Fruit fly (Drosophila melanogaster): ENCODE results near the gene CG32984.

The CG32984 gene

dm6 chr2L:8962254-8962653 lies 2.5 kb upstream of the CG32984 start, which contains the start of the genes CG9525 and CG32985:
Gene CG9525, minus strand, starts transcription at chr2L:8962354.
Gene CG32985, plus strand, starts transcription at chr2L:8962533.
- TF ChIP-seq net (GFP tag; optimal IDR thresholded peaks at IDR 0.05) = no peak
- no peak for TF ChIP-seq CG6854 (GFP tag; optimal IDR thresholded peaks at IDR 0.05)

- TF ChIP-seq CG11762 (GFP tag; optimal IDR thresholded peaks at IDR 0.05; ENCODE audit: insufficient read depth) (no peak), Hr39 (GFP tag; optimal IDR thresholded peaks at IDR 0.05) (no peak), salr (GFP tag; optimal IDR thresholded peaks at IDR 0.05) (no peak), fd85E (GFP tag; optimal IDR thresholded peaks at IDR 0.05) (no peak)
Measured at dm6 chr2L:8967235-8967634, 2.5 kb downstream of the CG32984 start, which contains the start of gene CG18088. Gene CG18088, plus strand, starts transcription at chr2L:8967535.

- TF ChIP-seq Blimp-1 (GFP tag; optimal IDR thresholded peaks at IDR 0.05) (no peak), svp (GFP tag) (no peak), CG3919 (GFP tag; optimal IDR thresholded peaks at IDR 0.05) (no peak), eg (GFP tag; IDR thresholded peaks at IDR 0.05) (no peak), fd59A (GFP tag; optimal IDR thresholded peaks at IDR 0.05) (no peak), CG10669 (GFP tag; optimal IDR thresholded peaks at IDR 0.05) (no peak), esn (GFP tag; optimal IDR thresholded peaks at IDR 0.05) (no peak), vri (GFP tag; optimal IDR thresholded peaks at IDR 0.05) (no peak), Ets96B (tag; optimal IDR thresholded peaks at IDR 0.05) (no peak)
Measured at dm6 chr2L:8972905-8973304, 8.1 kb downstream of the CG32984 start.

DNA sequence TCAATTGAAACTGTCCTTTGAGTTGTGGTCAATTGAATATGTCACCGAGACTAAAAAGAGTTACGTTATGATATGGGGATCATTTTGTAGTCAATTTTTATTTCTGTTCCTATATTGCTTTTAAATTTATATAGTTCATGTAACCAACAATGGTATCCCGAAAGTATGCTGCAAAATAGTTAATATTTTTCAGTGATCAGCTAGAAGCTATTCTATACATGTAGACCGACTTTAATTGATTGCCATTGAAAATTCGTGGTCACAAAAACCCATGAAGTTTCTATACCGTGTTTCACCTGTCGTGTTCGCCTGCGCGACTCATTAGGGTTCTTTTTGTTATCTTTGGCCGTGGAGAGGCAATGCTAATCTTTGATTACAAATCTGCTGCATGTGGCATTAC lies 9.7 kb downstream of the CG32984 start:
- no peak for TF ChIP-seq Hr38 (GFP tag; optimal IDR thresholded peaks at IDR 0.05)
- TF ChIP-seq CG31627 (GFP tag; optimal IDR thresholded peaks at IDR 0.05) = no peak
- no peak for TF ChIP-seq vri (GFP tag; optimal IDR thresholded peaks at IDR 0.05)
- no peak for TF ChIP-seq CG4318 (GFP tag; optimal IDR thresholded peaks at IDR 0.05)

dm6 chr2L:8975328-8975727 lies 10.6 kb downstream of the CG32984 start, which contains the start of gene CG9541:
Gene CG9541, minus strand, starts transcription at chr2L:8975428.
- TF ChIP-seq CG11902 (GFP tag; optimal IDR thresholded peaks at IDR 0.05) (no peak), CG6792 (GFP tag; optimal IDR thresholded peaks at IDR 0.05) (no peak), CG6808 (GFP tag; optimal IDR thresholded peaks at IDR 0.05) (no peak), Met (GFP tag; optimal IDR thresholded peaks at IDR 0.05) (no peak)

- TF ChIP-seq cyc (GFP tag; optimal IDR thresholded peaks at IDR 0.05) = no peak
- no peak for TF ChIP-seq CG32006 (GFP tag; optimal IDR thresholded peaks at IDR 0.05)
- TF ChIP-seq Lpt (GFP tag; optimal IDR thresholded peaks at IDR 0.05) = no peak
- no peak for TF ChIP-seq Sox15 (GFP tag; optimal IDR thresholded peaks at IDR 0.05)
- TF ChIP-seq Ets21C (GFP tag; optimal IDR thresholded peaks at IDR 0.05) = no peak
- no peak for TF ChIP-seq CG10669 (GFP tag; optimal IDR thresholded peaks at IDR 0.05)
- no peak for TF ChIP-seq CG4318 (GFP tag; optimal IDR thresholded peaks at IDR 0.05)
- TF ChIP-seq CG6276 (GFP tag; optimal IDR thresholded peaks at IDR 0.05) = no peak
- TF ChIP-seq ss (GFP tag; optimal IDR thresholded peaks at IDR 0.05) = no peak
- TF ChIP-seq svp (GFP tag) = no peak
- no peak for TF ChIP-seq Eip93F (GFP tag; optimal IDR thresholded peaks at IDR 0.05)
- TF ChIP-seq CG9139 (GFP tag; optimal IDR thresholded peaks at IDR 0.05) = no peak
- no peak for TF ChIP-seq Sox14 (GFP tag; optimal IDR thresholded peaks at IDR 0.05)
- TF ChIP-seq CG11294 (GFP tag; IDR thresholded peaks at IDR 0.05) = no peak
Measured at dm6 chr2L:8980359-8980758, 15.6 kb downstream of the CG32984 start, which contains the start of gene CG18662. Gene CG18662, plus strand, starts transcription at chr2L:8980659.
